Worm (Caenorhabditis elegans): Measurements from ENCODE around the gene ttbk-8.1.

The ttbk-8.1 gene

DNA sequence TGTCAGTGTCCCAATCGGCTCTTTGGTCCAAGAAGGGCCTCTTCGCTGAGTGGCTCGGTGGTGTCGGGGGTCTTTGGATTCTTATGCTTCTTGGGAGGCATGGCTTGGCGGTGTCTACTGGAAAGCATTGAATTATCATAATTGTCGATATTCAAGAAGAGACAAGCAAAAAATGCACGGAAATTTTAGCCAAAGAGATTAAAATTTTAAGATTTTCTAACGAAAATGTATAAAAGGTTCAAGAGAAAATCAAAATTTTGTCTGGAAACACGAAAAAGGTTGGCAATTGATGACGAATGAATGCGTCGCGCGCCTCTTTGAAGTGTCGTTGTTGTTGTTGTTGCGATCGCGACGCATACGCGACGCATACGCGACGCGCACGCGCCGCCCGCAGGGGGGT lies 11.2 kb upstream of the ttbk-8.1 start, which contains the start of gene Y38H8A.12:
Gene Y38H8A.12 (minus strand): TSS at position 101 of the 400 bp plus-strand sequence.
- TF ChIP-seq T22C8.4 (GFP tag; IDR thresholded peaks at IDR 0.05) = no peak
- no peak for TF ChIP-seq cog-1 (tag; optimal IDR thresholded peaks at IDR 0.05)
- no peak for TF ChIP-seq ref-1 (GFP tag; conservative IDR thresholded peaks at IDR 0.05)
- no peak for TF ChIP-seq ztf-29 (GFP tag; IDR thresholded peaks at IDR 0.05)
- TF ChIP-seq flt-1 (GFP tag; IDR thresholded peaks at IDR 0.05) = no peak
- TF ChIP-seq med-1 (GFP tag; optimal IDR thresholded peaks at IDR 0.05; ENCODE audit: insufficient read depth) = no peak
- no peak for TF ChIP-seq tab-1 (GFP tag; IDR thresholded peaks at IDR 0.05)
- TF ChIP-seq ztf-23 (GFP tag; IDR thresholded peaks at IDR 0.05) = no peak
- no peak for TF ChIP-seq klf-2 (GFP tag; conservative IDR thresholded peaks at IDR 0.05)

DNA sequence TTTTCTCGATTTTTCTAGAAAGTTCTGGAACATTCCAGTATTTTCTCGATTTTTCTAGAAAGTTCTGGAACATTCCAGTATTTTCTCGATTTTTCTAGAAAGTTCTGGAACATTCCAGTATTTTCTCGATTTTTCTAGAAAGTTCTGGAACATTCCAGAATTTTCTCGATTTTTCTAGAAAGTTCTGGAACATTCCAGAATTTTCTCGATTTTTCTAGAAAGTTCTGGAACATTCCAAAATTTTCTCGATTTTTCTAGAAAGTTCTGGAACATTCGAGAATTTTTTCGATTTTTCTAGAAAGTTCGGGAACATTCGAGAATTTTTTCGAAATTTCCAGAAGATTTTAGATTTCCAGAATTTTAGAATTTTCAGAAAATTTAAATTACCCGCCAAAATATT lies 8.2 kb upstream of the ttbk-8.1 start:
- TF ChIP-seq ref-1 (GFP tag; conservative IDR thresholded peaks at IDR 0.05) = peak; percentile 50; the same call in 1 of the 2 replicates
- peak; percentile 89 for TF ChIP-seq flt-1 (GFP tag; IDR thresholded peaks at IDR 0.05)

DNA sequence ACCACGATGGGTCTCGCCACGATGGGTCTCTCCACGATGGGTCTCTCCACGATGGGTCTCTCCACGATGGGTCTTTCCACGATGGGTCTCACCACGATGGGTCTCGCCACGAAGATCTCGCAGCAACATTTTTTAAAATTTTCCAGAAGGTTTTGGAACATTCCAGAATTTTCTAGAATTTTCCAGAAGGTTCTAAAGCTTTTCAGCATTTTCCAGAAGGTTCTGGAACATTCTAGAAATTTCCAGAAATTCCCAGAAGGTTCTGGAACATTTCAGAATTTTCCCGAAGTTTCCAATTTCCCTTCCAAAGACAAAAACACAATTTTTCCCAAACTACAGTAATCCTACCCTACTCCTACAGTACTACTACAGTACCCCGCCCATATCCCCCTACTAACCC lies 7.5 kb upstream of the ttbk-8.1 start:
- TF ChIP-seq flt-1 (GFP tag; IDR thresholded peaks at IDR 0.05) = 0 out of 2 replicates have a peak, but pooled peaks have one; percentile 5

DNA sequence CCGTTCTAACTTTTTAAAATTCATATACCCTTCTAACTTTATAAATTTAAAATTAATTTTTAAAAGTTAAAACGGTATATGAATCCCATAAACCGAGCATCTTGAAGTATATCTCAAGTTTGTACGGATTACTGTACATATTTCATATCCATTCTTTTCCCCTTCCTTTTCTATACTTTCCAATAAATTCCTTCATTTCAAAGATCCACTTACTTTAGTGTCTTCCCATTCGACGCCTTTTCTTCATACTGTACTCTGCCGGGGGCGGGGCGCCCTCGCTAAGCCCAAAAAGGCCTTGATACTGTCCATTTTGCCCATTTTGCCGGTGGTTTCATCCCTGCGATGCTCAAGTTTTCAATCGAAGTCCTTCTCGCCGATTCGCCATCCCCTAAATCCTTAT lies 6.3 kb upstream of the ttbk-8.1 start, which contains the start of gene fezf-1:
Gene fezf-1 (plus strand): TSS at position 301 of the 400 bp plus-strand sequence.
- no peak for TF ChIP-seq tab-1 (GFP tag; IDR thresholded peaks at IDR 0.05)
- TF ChIP-seq flt-1 (GFP tag; IDR thresholded peaks at IDR 0.05) = no peak
- TF ChIP-seq T22C8.4 (GFP tag; IDR thresholded peaks at IDR 0.05) = no peak
- TF ChIP-seq ztf-29 (GFP tag; IDR thresholded peaks at IDR 0.05) = no peak
- no peak for TF ChIP-seq med-1 (GFP tag; optimal IDR thresholded peaks at IDR 0.05; ENCODE audit: insufficient read depth)
- TF ChIP-seq ztf-23 (GFP tag; IDR thresholded peaks at IDR 0.05) = no peak
- no peak for TF ChIP-seq ref-1 (GFP tag; conservative IDR thresholded peaks at IDR 0.05)
- TF ChIP-seq klf-2 (GFP tag; conservative IDR thresholded peaks at IDR 0.05) = no peak

DNA sequence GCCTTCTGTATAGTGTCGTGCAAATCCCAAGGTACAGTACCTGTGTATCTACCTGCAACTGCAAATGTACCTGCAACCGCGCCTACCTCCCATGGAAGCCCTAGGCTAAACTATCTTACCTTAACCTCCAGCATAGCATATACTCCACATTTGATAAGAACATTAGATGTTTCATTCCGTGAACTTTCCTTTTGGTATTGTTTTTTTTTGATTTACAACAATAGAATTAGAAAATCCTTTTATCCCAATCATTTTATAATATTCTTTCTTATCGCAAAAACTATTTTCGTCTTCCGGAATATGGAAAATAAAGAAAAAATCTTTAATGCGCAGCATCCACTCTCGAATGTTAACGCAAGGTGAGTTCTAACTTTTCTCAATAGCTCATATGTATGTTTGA lies 2.0 kb downstream of the ttbk-8.1 start, which contains the start of gene Y38H8A.2:
Gene Y38H8A.2 (plus strand): TSS at position 301 of the 400 bp plus-strand sequence.
- TF ChIP-seq flt-1 (GFP tag; IDR thresholded peaks at IDR 0.05) = no peak
- no peak for TF ChIP-seq tab-1 (GFP tag; IDR thresholded peaks at IDR 0.05)
- TF ChIP-seq klf-2 (GFP tag; conservative IDR thresholded peaks at IDR 0.05) = no peak
- TF ChIP-seq ztf-29 (GFP tag; IDR thresholded peaks at IDR 0.05) = no peak
- TF ChIP-seq T22C8.4 (GFP tag; IDR thresholded peaks at IDR 0.05) = no peak
- TF ChIP-seq ztf-23 (GFP tag; IDR thresholded peaks at IDR 0.05) = no peak
- no peak for TF ChIP-seq cog-1 (tag; optimal IDR thresholded peaks at IDR 0.05)
- no peak for TF ChIP-seq med-1 (GFP tag; optimal IDR thresholded peaks at IDR 0.05; ENCODE audit: insufficient read depth)
- no peak for TF ChIP-seq ref-1 (GFP tag; conservative IDR thresholded peaks at IDR 0.05)

DNA sequence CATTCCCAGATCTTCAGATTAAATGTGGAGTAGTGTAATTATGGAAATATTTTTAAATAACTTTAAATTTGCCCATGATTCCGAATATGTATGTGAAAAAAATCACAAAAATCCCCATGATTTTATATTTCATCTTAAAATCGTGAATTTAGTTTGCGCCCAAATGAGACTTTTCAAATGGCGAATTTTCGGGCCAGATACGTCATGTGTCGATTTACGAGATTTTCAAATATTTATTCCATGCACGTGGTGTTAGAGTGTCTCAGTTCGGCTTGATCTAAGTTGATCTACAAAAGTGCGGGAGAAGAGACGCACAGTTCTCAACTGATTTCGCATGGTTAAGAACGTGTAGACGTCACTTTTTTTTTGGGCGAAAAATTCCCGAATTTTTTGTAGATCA lies 10.4 kb downstream of the ttbk-8.1 start, which contains the start of gene Y38H8A.1:
Gene Y38H8A.1 (plus strand): TSS at position 301 of the 400 bp plus-strand sequence.
- TF ChIP-seq ref-1 (GFP tag; conservative IDR thresholded peaks at IDR 0.05) (no peak), T22C8.4 (GFP tag; IDR thresholded peaks at IDR 0.05) (no peak), klf-2 (GFP tag; conservative IDR thresholded peaks at IDR 0.05) (no peak), tab-1 (GFP tag; IDR thresholded peaks at IDR 0.05) (no peak), ztf-23 (GFP tag; IDR thresholded peaks at IDR 0.05) (no peak), cog-1 (tag; optimal IDR thresholded peaks at IDR 0.05) (no peak), ztf-29 (GFP tag; IDR thresholded peaks at IDR 0.05) (no peak), flt-1 (GFP tag; IDR thresholded peaks at IDR 0.05) (no peak)

DNA sequence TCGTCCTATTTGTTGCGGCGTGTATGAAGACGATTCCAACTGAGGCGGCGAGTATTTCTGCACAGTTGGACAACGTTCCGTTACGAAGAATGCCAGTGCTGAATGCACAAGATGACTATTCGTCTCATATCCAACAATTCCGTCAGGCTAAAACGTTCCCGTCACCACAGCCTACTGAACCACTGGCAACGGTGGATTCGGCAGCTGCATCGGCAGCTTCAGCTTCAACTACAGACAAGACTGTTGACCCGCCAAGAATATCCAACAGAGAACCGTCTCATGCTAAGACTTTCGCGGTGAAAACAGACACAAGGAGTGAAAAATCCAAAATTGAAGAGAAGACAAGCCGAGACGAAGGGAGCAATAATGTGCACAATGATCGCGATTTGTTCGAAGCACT lies 11.5 kb downstream of the ttbk-8.1 start:
- TF ChIP-seq ztf-29 (GFP tag; IDR thresholded peaks at IDR 0.05) (no peak), ref-1 (GFP tag; conservative IDR thresholded peaks at IDR 0.05) (no peak), klf-2 (GFP tag; conservative IDR thresholded peaks at IDR 0.05) (no peak), T22C8.4 (GFP tag; IDR thresholded peaks at IDR 0.05) (no peak), tab-1 (GFP tag; IDR thresholded peaks at IDR 0.05) (no peak), ztf-23 (GFP tag; IDR thresholded peaks at IDR 0.05) (no peak), cog-1 (tag; optimal IDR thresholded peaks at IDR 0.05) (no peak), med-1 (GFP tag; optimal IDR thresholded peaks at IDR 0.05; ENCODE audit: insufficient read depth) (no peak), flt-1 (GFP tag; IDR thresholded peaks at IDR 0.05) (no peak)

DNA sequence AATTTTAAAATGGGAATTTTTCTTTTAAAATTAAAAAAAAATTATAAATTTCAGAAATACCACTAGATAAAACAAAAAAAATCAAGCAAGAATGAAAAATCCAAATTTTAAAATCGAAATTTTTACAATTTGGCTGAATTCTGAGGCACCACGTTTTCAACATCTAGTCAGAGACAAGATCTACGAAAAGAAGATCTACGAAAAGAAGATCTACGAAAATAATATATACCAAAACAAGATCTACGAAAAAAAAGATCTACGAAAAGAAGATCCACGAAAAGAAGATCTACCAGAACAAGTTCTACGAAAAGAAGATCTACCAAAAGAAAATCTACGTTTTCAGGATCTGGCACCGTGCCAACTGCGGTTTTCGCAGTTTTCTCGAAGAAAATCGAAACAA lies 14.9 kb downstream of the ttbk-8.1 start:
- TF ChIP-seq cog-1 (tag; optimal IDR thresholded peaks at IDR 0.05) (no peak), flt-1 (GFP tag; IDR thresholded peaks at IDR 0.05) (0 out of 2 replicates have a peak, but pooled peaks have one; percentile 19)

DNA sequence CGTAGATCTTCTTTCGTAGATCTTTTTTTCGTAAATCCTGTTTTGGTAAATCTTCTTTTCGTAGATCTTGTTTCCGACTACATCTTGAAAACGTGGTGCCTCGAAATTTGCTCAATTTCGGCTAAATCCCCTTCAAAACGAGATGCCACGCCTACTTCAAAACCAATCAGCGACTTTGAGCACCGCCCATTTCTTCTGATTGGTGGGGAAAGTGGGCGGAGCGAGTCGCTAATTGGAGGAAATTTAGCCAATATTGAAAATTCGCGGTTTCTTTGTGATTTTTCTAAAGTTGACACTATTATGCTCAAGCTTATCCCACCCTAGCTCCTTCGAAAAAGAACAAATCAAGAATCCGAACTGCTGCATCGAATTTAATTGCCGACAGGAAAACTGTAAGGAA lies 15.5 kb downstream of the ttbk-8.1 start:
- TF ChIP-seq klf-2 (GFP tag; conservative IDR thresholded peaks at IDR 0.05) (no peak), T22C8.4 (GFP tag; IDR thresholded peaks at IDR 0.05) (no peak), ztf-23 (GFP tag; IDR thresholded peaks at IDR 0.05) (no peak), ref-1 (GFP tag; conservative IDR thresholded peaks at IDR 0.05) (no peak), med-1 (GFP tag; optimal IDR thresholded peaks at IDR 0.05; ENCODE audit: insufficient read depth) (no peak), cog-1 (tag; optimal IDR thresholded peaks at IDR 0.05) (no peak), flt-1 (GFP tag; IDR thresholded peaks at IDR 0.05) (no peak), ztf-29 (GFP tag; IDR thresholded peaks at IDR 0.05) (no peak), tab-1 (GFP tag; IDR thresholded peaks at IDR 0.05) (no peak)

DNA sequence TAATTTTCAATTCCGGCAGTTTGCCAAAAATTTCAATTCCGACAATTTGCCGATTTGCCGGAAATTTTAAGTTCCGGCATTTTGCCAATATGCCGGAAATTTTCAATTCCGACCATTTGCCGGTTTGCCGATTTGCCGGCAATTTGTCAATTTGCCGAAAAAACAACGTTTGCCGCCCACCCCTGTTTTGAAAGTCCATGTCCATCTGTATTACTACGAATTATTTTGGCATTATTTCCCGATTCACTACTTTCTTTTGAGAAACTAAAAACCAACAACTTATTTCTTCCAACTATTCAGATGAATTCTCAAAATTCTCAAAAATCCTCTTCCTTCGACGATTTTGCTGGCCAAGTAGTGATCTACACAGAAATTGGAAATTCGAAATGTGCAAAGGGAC lies 20.2 kb downstream of the ttbk-8.1 start, which contains the start of gene Y45F10A.7:
Gene Y45F10A.7 (plus strand): TSS at position 301 of the 400 bp plus-strand sequence.
- TF ChIP-seq cog-1 (tag; optimal IDR thresholded peaks at IDR 0.05) (no peak), ztf-29 (GFP tag; IDR thresholded peaks at IDR 0.05) (no peak), ztf-23 (GFP tag; IDR thresholded peaks at IDR 0.05) (no peak), ref-1 (GFP tag; conservative IDR thresholded peaks at IDR 0.05) (no peak)

DNA sequence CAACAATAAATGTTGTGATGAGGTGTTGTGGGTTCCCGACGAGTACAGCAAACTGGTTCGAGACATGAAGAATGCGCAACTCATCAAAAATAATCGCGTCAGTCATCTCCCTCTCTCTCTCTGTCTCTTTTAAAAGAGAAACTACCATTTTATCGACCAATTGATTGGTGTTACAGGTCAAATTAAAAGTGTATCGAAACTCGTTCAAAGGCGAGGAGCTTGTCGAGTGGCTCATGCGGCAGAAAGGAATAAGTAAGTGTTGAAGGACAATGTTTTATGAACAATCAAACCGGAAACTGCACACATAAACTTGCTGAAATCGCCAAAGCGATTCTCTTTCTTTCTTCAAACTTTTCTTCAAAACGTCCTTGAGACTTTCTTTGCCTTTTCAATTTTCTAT lies 21.6 kb downstream of the ttbk-8.1 start:
- TF ChIP-seq cog-1 (tag; optimal IDR thresholded peaks at IDR 0.05) (no peak), med-1 (GFP tag; optimal IDR thresholded peaks at IDR 0.05; ENCODE audit: insufficient read depth) (no peak), flt-1 (GFP tag; IDR thresholded peaks at IDR 0.05) (no peak), ztf-23 (GFP tag; IDR thresholded peaks at IDR 0.05) (no peak), tab-1 (GFP tag; IDR thresholded peaks at IDR 0.05) (no peak), klf-2 (GFP tag; conservative IDR thresholded peaks at IDR 0.05) (no peak), T22C8.4 (GFP tag; IDR thresholded peaks at IDR 0.05) (no peak)

Measured in whole organism, midembryonic.